Fruit fly (Drosophila melanogaster) whole organism, embryonic: ENCODE measurements around the gene CG13365.

ENCODE experiments used
- Atf3 ChIP-seq: fragments of 200-800 bp; sonication (Bioruptor generic); optimal IDR thresholded peaks from 3 replicates; lab custom pipeline; 2016; ENCODE audit warnings: missing biosample characterization, missing genetic modification characterization
- CG10321 ChIP-seq: fragments of 200-800 bp; sonication (Bioruptor generic); IDR thresholded peaks from 2 replicates; pipeline ENCODE4 v1.3.6; 2022; ENCODE audit warnings: missing biosample characterization, missing genetic modification characterization
- CG10543 ChIP-seq: fragments of 200-800 bp; sonication (Bioruptor generic); optimal IDR thresholded peaks from 3 replicates; lab custom pipeline; 2017; ENCODE audit warnings: missing biosample characterization, mild to moderate bottlenecking, missing genetic modification characterization, moderate library complexity
- CG13296 ChIP-seq: fragments of 200-800 bp; sonication (Bioruptor generic); optimal IDR thresholded peaks from 3 replicates; lab custom pipeline; 2018; ENCODE audit warnings: missing biosample characterization, mild to moderate bottlenecking, missing genetic modification characterization
- CG13624 ChIP-seq: fragments of 200-800 bp; sonication (Bioruptor generic); optimal IDR thresholded peaks from 2 replicates; lab custom pipeline; 2016; ENCODE audit warnings: missing biosample characterization, missing genetic modification characterization
- CG13775 ChIP-seq: fragments of 200-800 bp; sonication (Bioruptor generic); optimal IDR thresholded peaks from 3 replicates; lab custom pipeline; 2017; ENCODE audit warnings: missing biosample characterization, mild to moderate bottlenecking, missing genetic modification characterization
- CG16813 ChIP-seq: fragments of 200-800 bp; sonication (Bioruptor generic); IDR thresholded peaks from 3 replicates; pipeline ENCODE4 v1.3.6; 2022; ENCODE audit warnings: missing biosample characterization, missing genetic modification characterization; ENCODE audit not compliant: partially characterized antibody
- CG2875 ChIP-seq: fragments of 200-800 bp; sonication (Bioruptor generic); optimal IDR thresholded peaks from 2 replicates; lab custom pipeline; 2017; ENCODE audit warnings: missing biosample characterization, mild to moderate bottlenecking, missing genetic modification characterization, missing genetic modification reagents
- CG32767 ChIP-seq: fragments of 200-800 bp; sonication (Bioruptor generic); IDR thresholded peaks from 2 replicates; pipeline ENCODE4 v1.3.6; 2022; ENCODE audit warnings: missing biosample characterization, missing genetic modification characterization
- CG34224 ChIP-seq: fragments of 200-800 bp; sonication (Bioruptor generic); IDR thresholded peaks from 3 replicates; pipeline ENCODE4 v1.3.6; 2022; ENCODE audit warnings: missing biosample characterization, missing genetic modification characterization; ENCODE audit not compliant: partially characterized antibody
- CG34376 ChIP-seq: fragments of 200-800 bp; sonication (Bioruptor generic); optimal IDR thresholded peaks from 2 replicates; lab custom pipeline; 2018; ENCODE audit warnings: missing biosample characterization, mild to moderate bottlenecking, missing genetic modification characterization
- CG3726 ChIP-seq: fragments of 200-800 bp; sonication (Bioruptor generic); IDR thresholded peaks from 3 replicates; pipeline ENCODE4, ENCODE4 v1.3.6; 2022; ENCODE audit warnings: missing biosample characterization, missing genetic modification characterization
- CG4617 ChIP-seq: fragments of 200-800 bp; sonication (Bioruptor generic); optimal IDR thresholded peaks from 3 replicates; lab custom pipeline; 2016; ENCODE audit warnings: missing biosample characterization, missing genetic modification characterization, borderline replicate concordance
- CG7839 ChIP-seq: fragments of 200-800 bp; sonication (Bioruptor generic); optimal IDR thresholded peaks from 3 replicates; lab custom pipeline; 2018; ENCODE audit warnings: missing biosample characterization, mild to moderate bottlenecking, missing genetic modification characterization, moderate library complexity
- CG7987 ChIP-seq: fragments of 200-800 bp; sonication (Bioruptor generic); optimal IDR thresholded peaks from 2 replicates; lab custom pipeline; 2018; ENCODE audit warnings: missing biosample characterization, mild to moderate bottlenecking, missing genetic modification characterization, moderate library complexity
- Fer2 ChIP-seq: fragments of 200-800 bp; sonication (Bioruptor generic); optimal IDR thresholded peaks from 2 replicates; lab custom pipeline; 2018; ENCODE audit warnings: missing biosample characterization, mild to moderate bottlenecking, missing genetic modification characterization, moderate library complexity
- HmgD ChIP-seq: fragments of 200-800 bp; sonication (Bioruptor generic); optimal IDR thresholded peaks from 3 replicates; lab custom pipeline; 2016; ENCODE audit warnings: missing biosample characterization, missing genetic modification characterization
- MESR4 ChIP-seq: fragments of 200-800 bp; sonication (Bioruptor generic); optimal IDR thresholded peaks from 2 replicates; lab custom pipeline; 2018; ENCODE audit warnings: missing biosample characterization, mild to moderate bottlenecking, missing genetic modification characterization, moderate library complexity
- Max ChIP-seq: fragments of 200-800 bp; sonication (Bioruptor generic); optimal IDR thresholded peaks from 2 replicates; lab custom pipeline; 2016; ENCODE audit warnings: missing biosample characterization, mild to moderate bottlenecking, missing genetic modification characterization
- Nf-YA ChIP-seq: fragments of 200-800 bp; sonication (Bioruptor generic); IDR thresholded peaks from 2 replicates; pipeline ENCODE4 v1.3.6; 2022; ENCODE audit warnings: missing biosample characterization, missing genetic modification characterization
- Nf-YC ChIP-seq: fragments of 200-800 bp; optimal IDR thresholded peaks from 3 replicates; lab custom pipeline; 2019; ENCODE audit warnings: missing biosample characterization, mild to moderate bottlenecking, missing genetic modification characterization, moderate library complexity
- Pdp1 ChIP-seq, 2 experiments: fragments of 200-800 bp; sonication (Bioruptor generic); optimal IDR thresholded peaks; 3 replicates each; lab custom pipeline; 2016; ENCODE audit warnings: missing biosample characterization in 2 of 2, missing genetic modification characterization in 2 of 2, mild to moderate bottlenecking in 1 of 2, moderate library complexity in 1 of 2
- Rx ChIP-seq: fragments of 200-800 bp; sonication (Bioruptor generic); IDR thresholded peaks from 2 replicates; pipeline ENCODE4 v1.3.6; 2022; ENCODE audit warnings: missing biosample characterization, missing genetic modification characterization
- TFAM ChIP-seq: fragments of 200-800 bp; sonication (Bioruptor generic); optimal IDR thresholded peaks from 2 replicates; lab custom pipeline; 2017; ENCODE audit warnings: missing biosample characterization, missing genetic modification characterization, inconsistent platforms
- Xrp1 ChIP-seq: fragments of 200-800 bp; sonication (Bioruptor generic); IDR thresholded peaks from 2 replicates; pipeline ENCODE4 v1.3.6; 2022; ENCODE audit warnings: missing biosample characterization, missing genetic modification characterization
- YL-1 ChIP-seq: fragments of 200-800 bp; sonication (Bioruptor generic); optimal IDR thresholded peaks from 3 replicates; lab custom pipeline; 2017; ENCODE audit warnings: missing biosample characterization, mild to moderate bottlenecking, missing genetic modification characterization
- al ChIP-seq: fragments of 200-800 bp; sonication (Bioruptor generic); IDR thresholded peaks from 2 replicates; pipeline ENCODE4 v1.3.6; 2022; ENCODE audit warnings: missing biosample characterization, missing genetic modification characterization
- bab2 ChIP-seq: fragments of 200-800 bp; sonication (Bioruptor generic); optimal IDR thresholded peaks from 2 replicates; lab custom pipeline; 2016; ENCODE audit warnings: missing biosample characterization, missing genetic modification characterization
- cg ChIP-seq: fragments of 200-800 bp; sonication (Bioruptor generic); optimal IDR thresholded peaks from 3 replicates; lab custom pipeline; 2019; ENCODE audit warnings: missing biosample characterization, mild to moderate bottlenecking, missing genetic modification characterization, moderate library complexity
- chinmo ChIP-seq: fragments of 200-800 bp; sonication (Bioruptor generic); IDR thresholded peaks from 4 replicates; pipeline ENCODE4 v1.3.6; 2022; ENCODE audit warnings: missing biosample characterization, missing genetic modification characterization; ENCODE audit not compliant: partially characterized antibody
- cwo ChIP-seq: fragments of 200-800 bp; sonication (Bioruptor generic); optimal IDR thresholded peaks from 3 replicates; lab custom pipeline; 2017; ENCODE audit warnings: missing biosample characterization, missing genetic modification characterization, mild to moderate bottlenecking, moderate library complexity, missing genetic modification reagents
- dm ChIP-seq: fragments of 200-800 bp; sonication (Bioruptor generic); optimal IDR thresholded peaks from 3 replicates; lab custom pipeline; 2016; ENCODE audit warnings: missing biosample characterization, missing genetic modification characterization
- dpn ChIP-seq, 2 experiments: fragments of 200-800 bp; sonication (Bioruptor generic); optimal IDR thresholded peaks; 3 replicates each; lab custom pipeline; 2016; ENCODE audit warnings: missing biosample characterization in 2 of 2, missing genetic modification characterization in 2 of 2
- eve ChIP-seq, 2 experiments: fragments of >200 bp; optimal IDR thresholded peaks; 2 replicates each; lab custom pipeline; 2017; ENCODE audit warnings: missing biosample characterization in 2 of 2, missing genetic modification characterization in 2 of 2
- ewg ChIP-seq: fragments of 200-800 bp; sonication (Bioruptor generic); optimal IDR thresholded peaks from 3 replicates; lab custom pipeline; 2017; ENCODE audit warnings: mild to moderate bottlenecking, missing biosample characterization, missing genetic modification reagents, missing genetic modification characterization
- h ChIP-seq: fragments of >200 bp; optimal IDR thresholded peaks from 2 replicates; lab custom pipeline; 2017
- insv ChIP-seq, 2 experiments: fragments of 200-800 bp; sonication (Bioruptor generic); optimal IDR thresholded peaks; 3 replicates each; lab custom pipeline; 2016 to 2018; ENCODE audit warnings: missing biosample characterization in 2 of 2, missing genetic modification characterization in 2 of 2
- mirr ChIP-seq: fragments of 200-800 bp; sonication (Bioruptor generic); optimal IDR thresholded peaks from 3 replicates; lab custom pipeline; 2018; ENCODE audit warnings: missing biosample characterization, mild to moderate bottlenecking, missing genetic modification characterization
- nmo ChIP-seq: fragments of 200-800 bp; sonication (Bioruptor generic); optimal IDR thresholded peaks from 2 replicates; lab custom pipeline; 2018; ENCODE audit warnings: missing biosample characterization, mild to moderate bottlenecking, missing genetic modification characterization, moderate library complexity
- oc ChIP-seq: fragments of 200-800 bp; sonication (Bioruptor generic); optimal IDR thresholded peaks from 2 replicates; lab custom pipeline; 2018; ENCODE audit warnings: missing biosample characterization, mild to moderate bottlenecking, missing genetic modification characterization, moderate library complexity
- pros ChIP-seq: fragments of 200-800 bp; sonication (Bioruptor generic); optimal IDR thresholded peaks from 3 replicates; lab custom pipeline; 2019; ENCODE audit warnings: missing biosample characterization, mild to moderate bottlenecking, missing genetic modification characterization, moderate library complexity
- pzg ChIP-seq: fragments of 200-800 bp; sonication (Bioruptor generic); optimal IDR thresholded peaks from 3 replicates; lab custom pipeline; 2018; ENCODE audit warnings: missing biosample characterization, mild to moderate bottlenecking, missing genetic modification characterization, moderate library complexity
- sens ChIP-seq: fragments of 200-800 bp; sonication (Bioruptor generic); peaks from one replicate; lab custom pipeline; 2016; ENCODE audit warnings: missing biosample characterization, missing genetic modification characterization
- so ChIP-seq: fragments of 200-800 bp; sonication (Bioruptor generic); IDR thresholded peaks from 3 replicates; pipeline ENCODE4 v1.3.6; 2022; ENCODE audit warnings: missing biosample characterization, missing genetic modification characterization
- sqz ChIP-seq: fragments of 200-800 bp; sonication (Bioruptor generic); optimal IDR thresholded peaks from 3 replicates; lab custom pipeline; 2018; ENCODE audit warnings: missing biosample characterization, mild to moderate bottlenecking, missing genetic modification characterization
- tll ChIP-seq, 2 experiments: fragments of 200-800 bp in 1 of 2; fragments of >200 bp in 1 of 2; sonication (Bioruptor generic) in 1 of 2; optimal IDR thresholded peaks; 2 replicates each; lab custom pipeline; 2017 to 2019; ENCODE audit warnings: missing biosample characterization in 2 of 2, missing genetic modification characterization in 2 of 2, mild to moderate bottlenecking in 1 of 2, moderate library complexity in 1 of 2
- vvl ChIP-seq: fragments of 200-800 bp; sonication (Bioruptor generic); IDR thresholded peaks from 2 replicates; pipeline ENCODE4 v1.3.6; 2022; ENCODE audit warnings: missing biosample characterization, missing genetic modification characterization
- z ChIP-seq: fragments of 200-800 bp; sonication (Bioruptor generic); IDR thresholded peaks from 3 replicates; pipeline ENCODE4 v1.3.6; 2022; ENCODE audit warnings: missing biosample characterization, missing genetic modification characterization

Gene CG13365

DNA sequence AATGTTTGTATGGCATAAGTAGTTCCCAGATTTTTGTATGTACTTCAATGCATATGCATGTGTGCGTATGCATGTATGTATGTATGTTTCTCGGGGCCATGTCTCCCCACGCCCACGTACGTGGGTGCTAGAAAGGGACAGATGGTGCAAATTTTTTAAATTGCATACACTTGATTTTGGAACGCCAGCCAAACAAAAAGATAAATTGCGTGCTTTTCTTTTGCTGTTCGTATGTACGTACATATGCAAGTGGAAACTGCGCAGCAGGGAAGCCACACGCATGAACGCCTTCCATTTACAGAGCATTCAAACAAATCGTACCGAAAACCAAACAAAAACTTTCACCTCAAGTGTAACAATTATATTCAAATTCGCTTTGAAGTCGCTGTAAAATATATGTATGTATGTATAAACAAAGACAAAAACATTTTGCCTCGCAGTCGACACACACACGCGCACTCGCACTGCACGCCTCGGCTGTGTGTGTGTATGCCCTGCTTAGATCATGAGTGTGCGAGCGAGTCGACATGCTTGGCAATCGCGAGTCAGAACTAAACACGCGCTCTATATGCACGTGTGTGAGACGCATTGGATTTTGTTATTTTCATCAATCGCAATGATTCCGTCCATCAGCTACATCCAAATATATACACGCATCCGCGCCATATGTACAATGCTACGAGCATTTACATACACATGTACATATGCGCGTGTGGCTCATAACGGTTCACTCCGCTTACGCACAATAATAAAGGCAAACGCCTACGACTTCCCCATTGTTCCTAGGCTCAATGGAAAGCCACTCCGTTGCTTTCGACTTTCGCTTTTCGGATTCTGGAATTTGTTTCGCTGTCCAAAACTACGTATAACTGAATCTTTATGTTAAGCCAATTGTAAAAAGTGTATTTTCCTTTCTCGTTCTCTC, 15.9 kb upstream of the CG13365 start:
- peak in 1 of 2 experiments; percentile 48 for TF ChIP-seq Pdp1 (GFP tag; optimal IDR thresholded peaks at IDR 0.05; lab: Kevin White, UChicago)
- TF ChIP-seq oc (tag; lab: Kevin White, UChicago): peak; percentile 12
- peak; percentile 47 for TF ChIP-seq CG10543 (GFP tag; lab: Kevin White, UChicago)
- TF ChIP-seq sqz (GFP tag; lab: Kevin White, UChicago): no peak
- no peak for TF ChIP-seq dpn (GFP tag; optimal IDR thresholded peaks at IDR 0.05; lab: Kevin White, UChicago)
- no peak for TF ChIP-seq Rx (GFP tag; lab: Robert Waterston, UW)
- no peak for TF ChIP-seq CG13775 (GFP tag; lab: Kevin White, UChicago)
- TF ChIP-seq eve (GFP tag; optimal IDR thresholded peaks at IDR 0.05; lab: Kevin White, UChicago): no peak
- TF ChIP-seq tll (GFP tag; optimal IDR thresholded peaks at IDR 0.05; lab: Kevin White, UChicago): peak in 1 of 2 experiments; percentile 4
- TF ChIP-seq ewg (GFP tag; lab: Kevin White, UChicago): peak; percentile 79
- TF ChIP-seq al (GFP tag; lab: Robert Waterston, UW): no peak
- TF ChIP-seq insv (GFP tag; optimal IDR thresholded peaks at IDR 0.05; lab: Kevin White, UChicago): no peak
- TF ChIP-seq TFAM (GFP tag; lab: Kevin White, UChicago): no peak
- peak; percentile 33 for TF ChIP-seq pros
- TF ChIP-seq Xrp1 (GFP tag; lab: Robert Waterston, UW): 0 out of 2 replicates have a peak, but pooled peaks have one; percentile 7
- TF ChIP-seq dm (GFP tag; lab: Kevin White, UChicago): peak; percentile 77
- TF ChIP-seq CG34224 (GFP tag; lab: Robert Waterston, UW): 0 out of 3 replicates have a peak, but pooled peaks have one; percentile 11
- TF ChIP-seq Fer2 (tag; lab: Kevin White, UChicago): no peak
- TF ChIP-seq nmo (GFP tag; lab: Kevin White, UChicago): peak; percentile 4
- peak; percentile 86 for TF ChIP-seq sens (GFP tag; lab: Kevin White, UChicago)
- TF ChIP-seq HmgD: no peak
- no peak for TF ChIP-seq z (GFP tag; lab: Robert Waterston, UW)
- no peak for TF ChIP-seq CG4617 (GFP tag; lab: Kevin White, UChicago)
- TF ChIP-seq CG13296: no peak
- TF ChIP-seq mirr: no peak
- TF ChIP-seq CG3726: no peak
- TF ChIP-seq Max: peak; percentile 48
- TF ChIP-seq YL-1 (GFP tag; lab: Kevin White, UChicago): peak; percentile 22
- peak; percentile 27 for TF ChIP-seq CG34376 (GFP tag; lab: Kevin White, UChicago)
- no peak for TF ChIP-seq CG2875 (GFP tag; lab: Kevin White, UChicago)
- peak; percentile 23 for TF ChIP-seq CG7987 (GFP tag; lab: Kevin White, UChicago)
- TF ChIP-seq so (GFP tag; lab: Robert Waterston, UW): no peak
- TF ChIP-seq CG32767: 0 out of 2 replicates have a peak, but pooled peaks have one; percentile 39
- peak; percentile 46 for TF ChIP-seq CG13624 (GFP tag; lab: Kevin White, UChicago)
- no peak for TF ChIP-seq h
- peak; percentile 91 for TF ChIP-seq cg (GFP tag; lab: Kevin White, UChicago)
- TF ChIP-seq pzg: peak; percentile 0
- peak; percentile 50 for TF ChIP-seq MESR4 (GFP tag; lab: Kevin White, UChicago)
- TF ChIP-seq Nf-YA (GFP tag; lab: Robert Waterston, UW): no peak
- TF ChIP-seq vvl (GFP tag; lab: Robert Waterston, UW): peak; percentile 27; the same call in 1 of the 2 replicates
- 0 out of 3 replicates have a peak, but pooled peaks have one; percentile 8 for TF ChIP-seq CG16813 (GFP tag; lab: Robert Waterston, UW)
- no peak for TF ChIP-seq bab2
- peak; percentile 66 for TF ChIP-seq cwo (GFP tag; lab: Kevin White, UChicago)
- TF ChIP-seq CG10321 (GFP tag; lab: Robert Waterston, UW): peak; percentile 79
- TF ChIP-seq chinmo (GFP tag; lab: Robert Waterston, UW): peak; percentile 94
- no peak for TF ChIP-seq CG7839 (tag; lab: Kevin White, UChicago)
- TF ChIP-seq Atf3 (GFP tag; lab: Kevin White, UChicago): no peak
- TF ChIP-seq Nf-YC (tag; lab: Kevin White, UChicago): peak; percentile 59
